Worm (Caenorhabditis elegans) whole organism, midembryonic: ENCODE data around the gene C29F3.7.

Experiments used
- T22C8.4 ChIP-seq: fragments of 200-800 bp; sonication (Bioruptor generic); IDR thresholded peaks from 2 replicates; pipeline ENCODE4 v1.3.6; 2022; ENCODE audit warnings: missing genetic modification characterization, missing compliant biosample characterization
- cog-1 ChIP-seq: sonication (generic microtip); optimal IDR thresholded peaks from 2 replicates; lab custom pipeline; 2016; ENCODE audit warnings: missing genetic modification characterization, missing compliant biosample characterization
- flt-1 ChIP-seq: fragments of 200-800 bp; sonication (Bioruptor generic); IDR thresholded peaks from 2 replicates; pipeline ENCODE4 v1.3.6; 2022; ENCODE audit warnings: missing genetic modification characterization, missing compliant biosample characterization
- ref-1 ChIP-seq: fragments of 200-800 bp; sonication (Bioruptor generic); conservative IDR thresholded peaks from 2 replicates; pipeline ENCODE4 v1.3.6; 2022; ENCODE audit warnings: missing genetic modification reagents, missing genetic modification characterization, missing compliant biosample characterization
- tab-1 ChIP-seq: fragments of 200-800 bp; sonication (Bioruptor generic); IDR thresholded peaks from 2 replicates; pipeline ENCODE4 v1.3.6; 2022; ENCODE audit warnings: missing genetic modification characterization, missing compliant biosample characterization
- ztf-23 ChIP-seq: fragments of 200-800 bp; sonication (Bioruptor generic); IDR thresholded peaks from 2 replicates; pipeline ENCODE4 v1.3.6; 2022; ENCODE audit warnings: missing genetic modification reagents, missing genetic modification characterization, missing compliant biosample characterization
- ztf-29 ChIP-seq: fragments of 200-800 bp; sonication (Bioruptor generic); IDR thresholded peaks from 2 replicates; pipeline ENCODE4 v1.3.6; 2022; ENCODE audit warnings: missing genetic modification reagents, missing genetic modification characterization, missing compliant biosample characterization

- TF ChIP-seq T22C8.4 (GFP tag; lab: Robert Waterston, UW) (no peak), cog-1 (tag; lab: Kevin White, UChicago) (no peak), flt-1 (GFP tag; lab: Robert Waterston, UW) (no peak), ref-1 (GFP tag; lab: Robert Waterston, UW) (no peak), tab-1 (GFP tag; lab: Robert Waterston, UW) (no peak), ztf-29 (no peak), ztf-23 (GFP tag; lab: Robert Waterston, UW) (no peak)
Observed at ce11 chrV:15318638-15319037, 36.1 kb upstream of the C29F3.7 start, which contains the start of gene nhr-291.
